Worm (Caenorhabditis elegans) whole organism, L1 larva: ENCODE results near the gene dos-2.

Source experiments
- ama-1 ChIP-seq: fragments of 150-350 bp; optimal IDR thresholded peaks from 2 replicates; lab custom pipeline; 2014
- fos-1 ChIP-seq: fragments of 150-350 bp; optimal IDR thresholded peaks from 2 replicates; lab custom pipeline; 2014; ENCODE audit warnings: missing biosample characterization, missing genetic modification characterization
- mab-9 ChIP-seq: fragments of 200-800 bp; sonication (Bioruptor generic); IDR thresholded peaks from 2 replicates; pipeline ENCODE4 v1.3.6; 2022; ENCODE audit warnings: missing genetic modification reagents, missing genetic modification characterization, missing compliant biosample characterization
- nhr-19 ChIP-seq: fragments of 200-800 bp; sonication (Bioruptor generic); conservative IDR thresholded peaks from 2 replicates; pipeline ENCODE4 v1.3.6; 2022; ENCODE audit warnings: missing genetic modification characterization, missing compliant biosample characterization
- nhr-76 ChIP-seq: sonication (generic microtip); optimal IDR thresholded peaks from 2 replicates; lab custom pipeline; 2017; ENCODE audit warnings: missing biosample characterization, missing genetic modification characterization
- skn-1 ChIP-seq: fragments of 150-350 bp; optimal IDR thresholded peaks from 2 replicates; lab custom pipeline; 2014; ENCODE audit warnings: missing biosample characterization, missing genetic modification characterization
- unc-62 ChIP-seq: fragments of 150-350 bp; optimal IDR thresholded peaks from 2 replicates; lab custom pipeline; 2014; ENCODE audit warnings: missing biosample characterization, missing genetic modification reagents, missing genetic modification characterization
- zag-1 ChIP-seq: fragments of 150-350 bp; optimal IDR thresholded peaks from 2 replicates; lab custom pipeline; 2014; ENCODE audit warnings: missing biosample characterization, missing genetic modification characterization

ce11 chrII:3996005-3996404 lies 20.0 kb downstream of the dos-2 start, which contains the start of gene clc-22:
- no peak for TF ChIP-seq mab-9 (GFP tag; lab: Robert Waterston, UW)
- no peak for TF ChIP-seq unc-62 (GFP tag; lab: Kevin White, UChicago)
- TF ChIP-seq fos-1 (tag; lab: Kevin White, UChicago), result no peak
- TF ChIP-seq zag-1, result no peak
- TF ChIP-seq skn-1, result no peak
- no peak for TF ChIP-seq nhr-19 (GFP tag; lab: Robert Waterston, UW)
- no peak for TF ChIP-seq ama-1 (lab: Kevin White, UChicago)
- TF ChIP-seq nhr-76 (tag; lab: Kevin White, UChicago), result no peak
